Fruit fly (Drosophila melanogaster): Measurements from ENCODE around the gene hoip.

hoip gene

DNA sequence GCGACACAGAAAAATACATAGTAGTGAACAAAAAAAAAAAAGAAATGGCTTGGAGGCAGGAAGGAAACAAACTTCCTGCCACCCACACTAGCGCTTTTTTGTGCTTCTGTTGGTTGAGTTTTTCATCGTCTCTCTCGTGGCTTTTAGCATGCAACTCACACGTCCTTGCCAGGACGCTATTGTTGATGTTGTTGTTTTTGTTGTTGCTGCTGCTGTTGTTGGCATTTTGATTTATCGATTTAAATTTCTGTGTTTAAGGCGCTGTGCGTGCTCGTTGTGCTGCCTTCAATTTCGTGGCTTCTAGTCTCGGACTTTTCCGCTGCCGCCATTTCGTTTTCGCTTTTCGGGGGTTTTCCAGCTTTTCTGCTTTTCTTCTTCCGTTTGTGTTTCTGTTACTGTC lies 40.1 kb downstream of the hoip start:
- no peak for TF ChIP-seq CG8159 (tag; optimal IDR thresholded peaks at IDR 0.05)
- TF ChIP-seq Snoo (tag; optimal IDR thresholded peaks at IDR 0.05), result no peak
- TF ChIP-seq CG9948 (tag; optimal IDR thresholded peaks at IDR 0.05), result no peak
- TF ChIP-seq gl (tag; optimal IDR thresholded peaks at IDR 0.05), result no peak
- no peak for TF ChIP-seq CG4496 (GFP tag; IDR thresholded peaks at IDR 0.05)
- no peak for TF ChIP-seq CG17806 (tag; optimal IDR thresholded peaks at IDR 0.05)
- TF ChIP-seq D1 (tag; optimal IDR thresholded peaks at IDR 0.05), result no peak
- TF ChIP-seq CG12605 (GFP tag; IDR thresholded peaks at IDR 0.05), result no peak
- TF ChIP-seq CG34367 (tag; optimal IDR thresholded peaks at IDR 0.05), result no peak
- TF ChIP-seq fd96Ca (GFP tag; IDR thresholded peaks at IDR 0.05), result no peak
- no peak for TF ChIP-seq Pif1A (GFP tag; optimal IDR thresholded peaks at IDR 0.05)
- no peak for TF ChIP-seq CG32121 (GFP tag; IDR thresholded peaks at IDR 0.05)
- TF ChIP-seq CG14655 (GFP tag; optimal IDR thresholded peaks at IDR 0.05), result no peak
- no peak for TF ChIP-seq Pif1B (GFP tag; optimal IDR thresholded peaks at IDR 0.05)
- no peak for TF ChIP-seq EcR (GFP tag; optimal IDR thresholded peaks at IDR 0.05)
- no peak for TF ChIP-seq CG10348 (GFP tag; IDR thresholded peaks at IDR 0.05)
- TF ChIP-seq CG13204 (GFP tag; optimal IDR thresholded peaks at IDR 0.05), result no peak
- no peak for TF ChIP-seq CG8301 (tag; optimal IDR thresholded peaks at IDR 0.05)
- TF ChIP-seq CG15710 (tag; optimal IDR thresholded peaks at IDR 0.05), result no peak

DNA sequence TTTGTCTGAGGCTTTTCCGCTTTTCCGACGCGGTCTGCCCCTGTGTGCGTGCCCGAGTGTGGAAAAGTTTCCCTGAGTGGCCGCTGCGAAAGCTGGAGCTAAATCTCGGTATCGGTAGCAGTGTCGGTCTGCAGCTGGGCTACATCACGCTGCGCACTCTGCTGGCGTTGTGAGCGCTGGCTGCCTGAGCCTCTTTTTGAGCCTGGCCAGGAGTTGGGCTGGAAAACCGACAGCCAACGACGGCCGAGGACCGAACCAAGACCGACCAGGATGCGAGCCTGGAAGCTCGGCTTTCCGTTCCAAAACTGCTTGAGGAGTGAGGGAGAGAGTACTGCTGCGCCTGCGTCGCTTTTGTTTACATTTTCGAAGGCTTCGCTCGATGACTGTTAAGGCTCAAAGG lies 44.2 kb downstream of the hoip start:
- TF ChIP-seq Ets98B (GFP tag; IDR thresholded peaks at IDR 0.05) (no peak), CG8159 (tag; optimal IDR thresholded peaks at IDR 0.05) (no peak), gl (tag; optimal IDR thresholded peaks at IDR 0.05) (no peak), D1 (tag; optimal IDR thresholded peaks at IDR 0.05) (no peak), CG13204 (GFP tag; optimal IDR thresholded peaks at IDR 0.05) (no peak), Pif1A (GFP tag; optimal IDR thresholded peaks at IDR 0.05) (no peak), CG34367 (tag; optimal IDR thresholded peaks at IDR 0.05) (no peak), CG15710 (tag; optimal IDR thresholded peaks at IDR 0.05) (no peak), Pif1B (GFP tag; optimal IDR thresholded peaks at IDR 0.05) (no peak), CG12605 (GFP tag; IDR thresholded peaks at IDR 0.05) (no peak), EcR (GFP tag; optimal IDR thresholded peaks at IDR 0.05) (no peak), Snoo (tag; optimal IDR thresholded peaks at IDR 0.05) (no peak), CG9948 (tag; optimal IDR thresholded peaks at IDR 0.05) (no peak), rn (GFP tag; IDR thresholded peaks at IDR 0.05) (no peak), CG32121 (GFP tag; IDR thresholded peaks at IDR 0.05) (no peak)

DNA sequence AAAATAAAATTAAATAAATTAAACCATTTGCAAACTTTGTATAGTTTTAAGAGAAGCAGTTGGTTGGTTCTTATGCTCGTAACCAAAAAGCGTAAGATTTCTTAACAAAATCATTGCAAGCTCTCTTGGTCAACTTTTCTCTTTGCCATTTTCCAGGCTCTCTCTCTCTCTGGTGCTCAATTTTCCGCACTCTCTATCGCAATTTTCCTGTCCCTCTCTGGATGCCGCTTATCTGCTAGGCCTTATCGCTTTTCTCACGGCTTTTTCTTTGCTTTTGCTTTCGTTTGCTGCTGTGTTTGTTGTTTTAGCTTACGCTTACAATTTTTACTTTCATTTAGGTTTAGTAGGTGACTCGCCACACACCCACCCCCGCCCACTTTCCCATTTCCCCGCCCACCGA lies 45.0 kb downstream of the hoip start:
- TF ChIP-seq CG13204 (GFP tag; optimal IDR thresholded peaks at IDR 0.05) (no peak), CG14655 (GFP tag; optimal IDR thresholded peaks at IDR 0.05) (peak; percentile 43), fd96Ca (GFP tag; IDR thresholded peaks at IDR 0.05) (0 out of 3 replicates have a peak, but pooled peaks have one; percentile 23), CG8301 (tag; optimal IDR thresholded peaks at IDR 0.05) (peak; percentile 12), CG8159 (tag; optimal IDR thresholded peaks at IDR 0.05) (no peak)

DNA sequence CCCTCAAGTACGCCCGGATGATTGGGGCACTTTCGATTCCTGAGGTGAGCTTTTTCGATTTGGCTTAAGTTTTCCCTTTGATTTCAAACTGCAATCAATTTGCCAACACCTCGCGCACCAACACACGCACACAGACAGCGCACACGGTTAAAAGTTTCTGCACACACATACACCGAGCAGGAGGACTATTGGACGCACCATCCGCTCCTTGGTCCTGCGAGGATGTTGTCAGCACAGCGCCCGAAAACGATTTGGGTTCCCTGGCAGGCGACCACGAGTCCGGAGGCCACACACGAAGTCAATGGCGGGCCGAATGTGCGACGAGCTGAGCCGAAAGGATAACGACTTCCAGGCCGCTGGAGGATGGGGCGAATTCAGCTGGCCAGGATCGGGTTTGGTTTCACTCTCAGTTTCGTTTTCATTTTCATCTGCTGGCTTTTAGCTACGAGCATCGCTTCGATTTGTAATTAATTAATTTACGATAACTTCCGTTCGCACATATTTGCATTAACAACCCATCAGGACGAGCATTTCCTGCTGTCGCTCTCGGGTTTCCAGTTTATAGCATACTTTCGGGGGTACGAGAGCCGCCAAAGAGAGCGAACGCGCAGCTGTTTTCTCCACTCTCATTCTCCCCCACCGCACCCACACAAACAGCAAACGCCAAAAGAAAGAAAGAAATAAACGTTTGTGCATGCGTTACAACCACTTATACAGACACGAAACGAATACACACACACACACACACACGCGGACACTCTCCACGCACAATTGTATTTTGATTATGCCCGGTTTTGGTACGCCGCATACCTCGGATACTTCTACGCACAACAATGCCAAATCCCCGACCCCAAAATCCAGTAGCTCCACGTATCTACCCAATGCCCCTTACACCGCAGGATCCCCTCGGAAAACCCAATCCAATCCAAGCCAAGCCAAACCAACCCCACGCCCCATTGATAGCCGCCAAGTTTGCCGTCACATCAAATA lies 46.9 kb downstream of the hoip start, which contains the start of gene Nckx30C:
Nckx30C (minus strand) TSS at position 260 of the 990 bp plus-strand sequence.
- TF ChIP-seq CG8301 (tag; optimal IDR thresholded peaks at IDR 0.05) (no peak), CG8159 (tag; optimal IDR thresholded peaks at IDR 0.05) (no peak), Ets98B (GFP tag; IDR thresholded peaks at IDR 0.05) (no peak), CG14655 (GFP tag; optimal IDR thresholded peaks at IDR 0.05) (no peak), CG9948 (tag; optimal IDR thresholded peaks at IDR 0.05) (no peak), CG15710 (tag; optimal IDR thresholded peaks at IDR 0.05) (no peak)

DNA sequence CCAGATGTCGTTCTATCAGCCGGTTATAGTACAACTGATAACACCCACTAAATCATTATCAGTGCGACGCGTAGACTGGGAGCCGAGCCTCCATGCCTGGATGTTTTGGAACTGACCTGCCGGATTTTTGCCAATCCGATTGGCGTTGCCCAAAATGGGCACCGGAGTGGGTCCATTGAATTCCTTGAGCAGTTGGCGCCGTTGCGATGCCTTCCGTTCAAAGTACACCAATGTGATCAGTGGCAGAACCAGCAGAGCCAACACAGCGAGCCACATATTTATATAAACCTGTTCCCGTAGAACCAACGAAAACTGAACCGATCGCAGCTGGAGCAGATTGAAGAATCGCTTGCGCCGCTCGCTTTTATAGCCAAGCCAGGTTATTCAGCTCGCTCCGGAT lies 50.2 kb downstream of the hoip start, which contains the start of gene Cyp4e3:
Cyp4e3 (minus strand) TSS at position 327 of the 400 bp plus-strand sequence.
- TF ChIP-seq CG10348 (GFP tag; IDR thresholded peaks at IDR 0.05), result no peak
- peak; percentile 22; the same call in 1 of the 3 replicates for TF ChIP-seq CG4496 (GFP tag; IDR thresholded peaks at IDR 0.05)
- no peak for TF ChIP-seq CG32121 (GFP tag; IDR thresholded peaks at IDR 0.05)

All from whole organism, pupa.